Fruit fly (Drosophila melanogaster): Measurements from ENCODE around the gene Wnt5.

The Wnt5 gene

DNA sequence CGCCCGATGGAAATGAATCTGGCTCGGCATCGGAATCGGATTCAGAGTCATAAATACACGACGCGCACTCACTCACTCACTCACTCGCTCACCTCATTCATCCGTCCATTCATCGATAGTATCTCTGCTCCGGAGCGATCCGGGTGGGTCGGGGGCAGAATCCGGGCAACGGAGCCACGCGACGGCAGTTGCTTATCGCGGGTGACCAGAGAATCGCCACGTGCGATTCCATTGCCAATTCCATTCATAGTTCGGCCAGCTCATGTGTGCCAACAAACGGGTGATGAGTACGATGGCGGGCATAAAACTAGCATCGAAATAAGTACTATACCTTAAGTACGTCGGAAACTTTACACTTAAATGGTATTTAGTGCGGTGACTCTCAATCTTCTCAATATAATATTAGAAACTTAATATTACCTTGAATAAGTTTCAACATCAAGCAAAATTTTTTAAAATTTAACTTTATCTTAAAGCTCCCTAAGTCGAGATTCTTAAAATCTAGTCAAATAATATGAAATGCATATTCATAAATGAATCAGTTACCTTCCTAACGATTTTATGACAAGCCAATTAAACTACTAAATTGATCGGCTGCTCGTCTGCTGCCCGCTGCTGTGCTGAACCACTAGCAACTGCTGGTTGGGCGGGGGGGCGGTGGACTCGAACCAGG, 19.5 kb upstream of the Wnt5 start (continued):
- TF ChIP-seq CG2120 (GFP tag; optimal IDR thresholded peaks at IDR 0.05) (no peak), Spps (tag; optimal IDR thresholded peaks at IDR 0.05) (peak; percentile 44), fd96Cb (tag; optimal IDR thresholded peaks at IDR 0.05) (peak; percentile 53), Doc3 (GFP tag; IDR thresholded peaks at IDR 0.05; ENCODE audit: partially characterized antibody) (no peak), Stat92E (GFP tag; optimal IDR thresholded peaks at IDR 0.05) (no peak), bab2 (GFP tag; optimal IDR thresholded peaks at IDR 0.05) (no peak), CG11093 (GFP tag; IDR thresholded peaks at IDR 0.05) (0 out of 3 replicates have a peak, but pooled peaks have one; percentile 34), Dref (GFP tag; IDR thresholded peaks at IDR 0.05) (no peak), D19B (GFP tag; optimal IDR thresholded peaks at IDR 0.05) (no peak), CG5245 (GFP tag; optimal IDR thresholded peaks at IDR 0.05) (no peak), tap (tag; optimal IDR thresholded peaks at IDR 0.05) (no peak), bigmax (GFP tag; optimal IDR thresholded peaks at IDR 0.05) (no peak), CG4328 (GFP tag; optimal IDR thresholded peaks at IDR 0.05) (no peak), D (optimal IDR thresholded peaks at IDR 0.05) (no peak), D (GFP tag; optimal IDR thresholded peaks at IDR 0.05) (peak; percentile 64), exex (tag; optimal IDR thresholded peaks at IDR 0.05) (no peak), CG1233 (GFP tag; optimal IDR thresholded peaks at IDR 0.05) (peak; percentile 2), ttk (GFP tag; IDR thresholded peaks at IDR 0.05) (no peak), ewg (GFP tag; optimal IDR thresholded peaks at IDR 0.05) (peak; percentile 4), tio (GFP tag; optimal IDR thresholded peaks at IDR 0.05) (no peak), pita (GFP tag; optimal IDR thresholded peaks at IDR 0.05) (no peak), Trl (optimal IDR thresholded peaks at IDR 0.05) (no peak), Trl (GFP tag; optimal IDR thresholded peaks at IDR 0.05) (no peak), bbx (GFP tag; IDR thresholded peaks at IDR 0.05; ENCODE audit: partially characterized antibody) (no peak), Hand (GFP tag; optimal IDR thresholded peaks at IDR 0.05) (no peak), NFAT (GFP tag; IDR thresholded peaks at IDR 0.05) (no peak), salm (tag; optimal IDR thresholded peaks at IDR 0.05) (no peak), CG7963 (GFP tag; IDR thresholded peaks at IDR 0.05; ENCODE audit: partially characterized antibody) (no peak), CG11695 (GFP tag; IDR thresholded peaks at IDR 0.05) (0 out of 3 replicates have a peak, but pooled peaks have one; percentile 49), chn (GFP tag; optimal IDR thresholded peaks at IDR 0.05) (no peak), gce (GFP tag; IDR thresholded peaks at IDR 0.05) (no peak), CG18619 (GFP tag; optimal IDR thresholded peaks at IDR 0.05) (peak; percentile 23), stwl (tag; optimal IDR thresholded peaks at IDR 0.05) (no peak), dmrt99B (tag; optimal IDR thresholded peaks at IDR 0.05) (peak; percentile 53), Mes4 (GFP tag; optimal IDR thresholded peaks at IDR 0.05) (no peak), CG1647 (GFP tag; optimal IDR thresholded peaks at IDR 0.05) (no peak), Awh (GFP tag; IDR thresholded peaks at IDR 0.05) (no peak), HLH54F (GFP tag; optimal IDR thresholded peaks at IDR 0.05) (no peak), ap (GFP tag; IDR thresholded peaks at IDR 0.05) (no peak), ato (GFP tag; IDR thresholded peaks at IDR 0.05; ENCODE audit: partially characterized antibody) (no peak), ind (GFP tag; optimal IDR thresholded peaks at IDR 0.05) (no peak), insv (GFP tag; optimal IDR thresholded peaks at IDR 0.05) (no peak), nerfin-2 (GFP tag; IDR thresholded peaks at IDR 0.05; ENCODE audit: partially characterized antibody) (no peak), z (GFP tag; IDR thresholded peaks at IDR 0.05) (peak; percentile 45; the same call in 1 of the 3 replicates), mam (GFP tag; optimal IDR thresholded peaks at IDR 0.05) (no peak), gem (tag; optimal IDR thresholded peaks at IDR 0.05) (peak; percentile 68), da (GFP tag; optimal IDR thresholded peaks at IDR 0.05) (no peak), CG15601 (tag; optimal IDR thresholded peaks at IDR 0.05) (peak; percentile 22), org-1 (GFP tag; optimal IDR thresholded peaks at IDR 0.05) (no peak), CG15696 (tag; optimal IDR thresholded peaks at IDR 0.05) (peak; percentile 63)

Measured in whole organism, embryonic.